Worm (Caenorhabditis elegans) whole organism, L4 larva: ENCODE measurements around the gene cblc-1.

Experiments
- F10B5.3 ChIP-seq: sonication (generic microtip); optimal IDR thresholded peaks from 2 replicates; lab custom pipeline; 2016; ENCODE audit warnings: mild to moderate bottlenecking, missing genetic modification characterization, missing compliant biosample characterization
- F49E8.2 ChIP-seq: sonication (generic microtip); optimal IDR thresholded peaks from 2 replicates; lab custom pipeline; 2016; ENCODE audit warnings: missing compliant biosample characterization, mild to moderate bottlenecking, missing genetic modification characterization, borderline replicate concordance
- R02D3.7 ChIP-seq: fragments of 150-350 bp; sonication (generic microtip); optimal IDR thresholded peaks from 3 replicates; lab custom pipeline; 2014; ENCODE audit warnings: missing biosample characterization, missing genetic modification characterization
- T26A8.4 ChIP-seq: fragments of 200-800 bp; sonication (Bioruptor generic); IDR thresholded peaks from 2 replicates; pipeline ENCODE4 v1.3.6; 2022; ENCODE audit warnings: missing genetic modification characterization, missing compliant biosample characterization
- Y105C5A.15 ChIP-seq: fragments of 200-800 bp; sonication (Bioruptor generic); IDR thresholded peaks from 2 replicates; pipeline ENCODE4 v1.3.6; 2022; ENCODE audit warnings: missing genetic modification characterization, missing compliant biosample characterization
- Y5F2A.4 ChIP-seq: fragments of 200-800 bp; sonication (Bioruptor generic); optimal IDR thresholded peaks from 2 replicates; lab custom pipeline; 2018; ENCODE audit warnings: mild to moderate bottlenecking, missing genetic modification characterization, missing compliant biosample characterization
- ZK337.2 ChIP-seq: fragments of 200-800 bp; sonication (Bioruptor generic); IDR thresholded peaks from 2 replicates; pipeline ENCODE4 v1.3.6; 2022; ENCODE audit warnings: missing genetic modification reagents, missing genetic modification characterization, missing compliant biosample characterization
- ama-1 ChIP-seq: fragments of 150-350 bp; optimal IDR thresholded peaks from 2 replicates; lab custom pipeline; 2014; ENCODE audit warnings: inconsistent platforms, mixed read lengths
- attf-4 ChIP-seq: sonication (generic microtip); optimal IDR thresholded peaks from 3 replicates; lab custom pipeline; 2017; ENCODE audit warnings: missing biosample characterization, missing genetic modification characterization
- ceh-20 ChIP-seq: fragments of 200-800 bp; sonication (Bioruptor generic); IDR thresholded peaks from 2 replicates; pipeline ENCODE4 v1.3.6; 2022; ENCODE audit warnings: missing genetic modification reagents, missing genetic modification characterization, missing compliant biosample characterization
- ceh-28 ChIP-seq: fragments of 150-350 bp; optimal IDR thresholded peaks from 2 replicates; lab custom pipeline; 2014; ENCODE audit warnings: missing biosample characterization, missing genetic modification reagents, missing genetic modification characterization
- ceh-62 ChIP-seq: sonication (generic microtip); optimal IDR thresholded peaks from 2 replicates; lab custom pipeline; 2017; ENCODE audit warnings: missing biosample characterization, missing genetic modification characterization
- ceh-82 ChIP-seq: sonication (generic microtip); optimal IDR thresholded peaks from 2 replicates; lab custom pipeline; 2017; ENCODE audit warnings: missing biosample characterization, missing genetic modification characterization
- ces-1 ChIP-seq: fragments of 150-350 bp; sonication (generic microtip); optimal IDR thresholded peaks from 4 replicates; lab custom pipeline; 2014; ENCODE audit warnings: missing biosample characterization, missing genetic modification reagents, missing genetic modification characterization
- cey-2 ChIP-seq: sonication (generic microtip); optimal IDR thresholded peaks from 3 replicates; lab custom pipeline; 2017; ENCODE audit warnings: missing genetic modification characterization, mild to moderate bottlenecking, missing compliant biosample characterization, antibody characterized with exemption, borderline replicate concordance; ENCODE audit not compliant: insufficient read depth
- daf-16 ChIP-seq, 3 experiments: sonication (generic microtip); optimal IDR thresholded peaks; 2 replicates each; lab custom pipeline; 2016 to 2017; ENCODE audit warnings: missing genetic modification characterization in 3 of 3, missing genetic modification reagents in 3 of 3, mild to moderate bottlenecking in 2 of 3, missing compliant biosample characterization in 2 of 3, missing biosample characterization in 1 of 3, moderate library complexity in 1 of 3
- daf-19 ChIP-seq: fragments of 200-800 bp; sonication (Bioruptor generic); conservative IDR thresholded peaks from 2 replicates; pipeline ENCODE4 v1.3.6; 2022; ENCODE audit warnings: missing genetic modification characterization, missing compliant biosample characterization
- daf-8 ChIP-seq: fragments of 200-800 bp; sonication (Bioruptor generic); IDR thresholded peaks from 2 replicates; pipeline ENCODE4 v1.3.6; 2022; ENCODE audit warnings: missing genetic modification characterization, missing compliant biosample characterization
- dmd-9 ChIP-seq: fragments of 200-800 bp; sonication (Bioruptor generic); IDR thresholded peaks from 2 replicates; pipeline ENCODE4 v1.3.6; 2022; ENCODE audit warnings: missing genetic modification reagents, missing genetic modification characterization, missing compliant biosample characterization
- duxl-1 ChIP-seq: sonication (generic microtip); optimal IDR thresholded peaks from 2 replicates; lab custom pipeline; 2016; ENCODE audit warnings: mild to moderate bottlenecking, missing genetic modification characterization, moderate library complexity, missing compliant biosample characterization; ENCODE audit not compliant: poor library complexity
- egl-43 ChIP-seq: fragments of 200-800 bp; sonication (Bioruptor generic); IDR thresholded peaks from 2 replicates; pipeline ENCODE4 v1.3.6; 2022; ENCODE audit warnings: missing genetic modification reagents, missing genetic modification characterization, missing compliant biosample characterization
- fkh-10 ChIP-seq: fragments of 150-350 bp; optimal IDR thresholded peaks from 2 replicates; lab custom pipeline; 2014; ENCODE audit warnings: missing biosample characterization, missing genetic modification reagents, missing genetic modification characterization
- fos-1 ChIP-seq: fragments of 150-350 bp; optimal IDR thresholded peaks from 2 replicates; lab custom pipeline; 2014; ENCODE audit warnings: missing biosample characterization, missing genetic modification characterization
- hmg-1.1 ChIP-seq: fragments of 200-800 bp; sonication (Bioruptor generic); IDR thresholded peaks from 2 replicates; pipeline ENCODE4 v1.3.6; 2022; ENCODE audit warnings: missing genetic modification reagents, missing genetic modification characterization, missing compliant biosample characterization
- jun-1 ChIP-seq: fragments of 150-350 bp; optimal IDR thresholded peaks from 2 replicates; lab custom pipeline; 2014; ENCODE audit warnings: missing biosample characterization, missing genetic modification reagents, missing genetic modification characterization
- lim-7 ChIP-seq: fragments of 200-800 bp; sonication (Bioruptor generic); IDR thresholded peaks from 2 replicates; pipeline ENCODE4 v1.3.6; 2022; ENCODE audit warnings: missing genetic modification characterization, missing compliant biosample characterization
- lin-13 ChIP-seq: fragments of 150-350 bp; optimal IDR thresholded peaks from 2 replicates; lab custom pipeline; 2014; ENCODE audit warnings: missing biosample characterization, missing genetic modification reagents, missing genetic modification characterization
- madf-9 ChIP-seq: fragments of 200-800 bp; sonication (Bioruptor generic); conservative IDR thresholded peaks from 2 replicates; pipeline ENCODE4 v1.3.6; 2022; ENCODE audit warnings: missing genetic modification reagents, missing genetic modification characterization, missing compliant biosample characterization
- mep-1 ChIP-seq: fragments of 150-350 bp; sonication (generic microtip); optimal IDR thresholded peaks from 3 replicates; lab custom pipeline; 2014; ENCODE audit warnings: missing biosample characterization, missing genetic modification characterization
- mes-2 ChIP-seq: sonication (generic microtip); optimal IDR thresholded peaks from 2 replicates; lab custom pipeline; 2016; ENCODE audit warnings: missing genotype, mild to moderate bottlenecking, missing genetic modification characterization, missing compliant biosample characterization; ENCODE audit not compliant: poor library complexity, severe bottlenecking
- mxl-2 ChIP-seq: fragments of 200-800 bp; sonication (Bioruptor generic); conservative IDR thresholded peaks from 2 replicates; pipeline ENCODE4 v1.3.6; 2022; ENCODE audit warnings: missing genetic modification reagents, missing genetic modification characterization, missing compliant biosample characterization
- mxl-3 ChIP-seq: fragments of 200-800 bp; sonication (Bioruptor generic); optimal IDR thresholded peaks from 2 replicates; lab custom pipeline; 2018; ENCODE audit warnings: mild to moderate bottlenecking, missing genetic modification characterization, missing compliant biosample characterization
- nhr-10 ChIP-seq: fragments of 150-350 bp; optimal IDR thresholded peaks from 2 replicates; lab custom pipeline; 2014; ENCODE audit warnings: missing biosample characterization, missing genetic modification characterization
- nhr-237 ChIP-seq: sonication (generic microtip); optimal IDR thresholded peaks from 2 replicates; lab custom pipeline; 2017; ENCODE audit warnings: missing biosample characterization, missing genetic modification characterization
- nhr-28 ChIP-seq: fragments of 150-350 bp; optimal IDR thresholded peaks from 2 replicates; lab custom pipeline; 2014; ENCODE audit warnings: missing biosample characterization, missing genetic modification characterization
- nhr-41 ChIP-seq: fragments of 200-800 bp; sonication (Bioruptor generic); IDR thresholded peaks from 2 replicates; pipeline ENCODE4 v1.3.6; 2022; ENCODE audit warnings: missing genetic modification reagents, missing genetic modification characterization, missing compliant biosample characterization
- nhr-42 ChIP-seq: fragments of 200-800 bp; sonication (Bioruptor generic); IDR thresholded peaks from 2 replicates; pipeline ENCODE4 v1.3.6; 2022; ENCODE audit warnings: missing genetic modification characterization, missing compliant biosample characterization
- nhr-48 ChIP-seq: sonication (generic microtip); optimal IDR thresholded peaks from 2 replicates; lab custom pipeline; 2016; ENCODE audit warnings: mild to moderate bottlenecking, missing genetic modification characterization, missing compliant biosample characterization
- nhr-6 ChIP-seq: fragments of 150-350 bp; optimal IDR thresholded peaks from 2 replicates; lab custom pipeline; 2014; ENCODE audit warnings: missing biosample characterization, missing genetic modification characterization
- pha-4 ChIP-seq, 2 experiments: fragments of 150-350 bp in 1 of 2; fragments of 200-800 bp in 1 of 2; sonication (Bioruptor generic) in 1 of 2; IDR thresholded peaks in 1 of 2; optimal IDR thresholded peaks in 1 of 2; 2 replicates each; pipeline versions ENCODE4 v1.3.6 to Lab custom; 2014 to 2022; ENCODE audit warnings: missing genetic modification characterization in 2 of 2, missing genetic modification reagents in 2 of 2, missing biosample characterization in 1 of 2, missing compliant biosample characterization in 1 of 2
- php-3 ChIP-seq: fragments of 200-800 bp; sonication (Bioruptor generic); IDR thresholded peaks from 2 replicates; pipeline ENCODE4 v1.3.6; 2022; ENCODE audit warnings: missing genetic modification reagents, missing genetic modification characterization, missing compliant biosample characterization
- sdz-12 ChIP-seq: fragments of 200-800 bp; sonication (Bioruptor generic); optimal IDR thresholded peaks from 2 replicates; lab custom pipeline; 2018; ENCODE audit warnings: mild to moderate bottlenecking, missing genetic modification characterization, missing compliant biosample characterization
- skn-1 ChIP-seq: fragments of 150-350 bp; optimal IDR thresholded peaks from 2 replicates; lab custom pipeline; 2014; ENCODE audit warnings: missing biosample characterization, missing genetic modification characterization
- snpc-1.2 ChIP-seq: fragments of 200-800 bp; sonication (Bioruptor generic); IDR thresholded peaks from 2 replicates; pipeline ENCODE4 v1.3.6; 2022; ENCODE audit warnings: missing genetic modification reagents, missing genetic modification characterization, missing compliant biosample characterization
- snpc-4 ChIP-seq: fragments of 150-350 bp; optimal IDR thresholded peaks from 2 replicates; lab custom pipeline; 2014; ENCODE audit warnings: missing biosample characterization, missing genetic modification characterization
- tra-1 ChIP-seq: fragments of 200-800 bp; sonication (Bioruptor generic); IDR thresholded peaks from 2 replicates; pipeline ENCODE4 v1.3.6; 2022; ENCODE audit warnings: missing genetic modification reagents, missing genetic modification characterization, missing compliant biosample characterization
- unc-62 ChIP-seq, 3 experiments: fragments of 150-350 bp in 1 of 3; sonication (generic microtip); optimal IDR thresholded peaks in 2 of 3; peaks in 1 of 3; 1 replicate in 1 of 3; 2 replicates in 2 of 3; lab custom pipeline; 2014 to 2017; ENCODE audit warnings: missing biosample characterization in 3 of 3, missing genetic modification characterization in 3 of 3, missing genetic modification reagents in 3 of 3, missing genotype in 1 of 3
- zip-11 ChIP-seq: fragments of 200-800 bp; sonication (Bioruptor generic); IDR thresholded peaks from 2 replicates; pipeline ENCODE4 v1.3.6; 2022; ENCODE audit warnings: missing genetic modification characterization, missing compliant biosample characterization
- zip-2 ChIP-seq: fragments of 150-350 bp; optimal IDR thresholded peaks from 2 replicates; lab custom pipeline; 2014; ENCODE audit warnings: missing biosample characterization, missing genetic modification characterization
- ztf-7 ChIP-seq: fragments of 150-350 bp; optimal IDR thresholded peaks from 2 replicates; lab custom pipeline; 2014; ENCODE audit warnings: missing biosample characterization, missing genetic modification characterization

Gene cblc-1

DNA sequence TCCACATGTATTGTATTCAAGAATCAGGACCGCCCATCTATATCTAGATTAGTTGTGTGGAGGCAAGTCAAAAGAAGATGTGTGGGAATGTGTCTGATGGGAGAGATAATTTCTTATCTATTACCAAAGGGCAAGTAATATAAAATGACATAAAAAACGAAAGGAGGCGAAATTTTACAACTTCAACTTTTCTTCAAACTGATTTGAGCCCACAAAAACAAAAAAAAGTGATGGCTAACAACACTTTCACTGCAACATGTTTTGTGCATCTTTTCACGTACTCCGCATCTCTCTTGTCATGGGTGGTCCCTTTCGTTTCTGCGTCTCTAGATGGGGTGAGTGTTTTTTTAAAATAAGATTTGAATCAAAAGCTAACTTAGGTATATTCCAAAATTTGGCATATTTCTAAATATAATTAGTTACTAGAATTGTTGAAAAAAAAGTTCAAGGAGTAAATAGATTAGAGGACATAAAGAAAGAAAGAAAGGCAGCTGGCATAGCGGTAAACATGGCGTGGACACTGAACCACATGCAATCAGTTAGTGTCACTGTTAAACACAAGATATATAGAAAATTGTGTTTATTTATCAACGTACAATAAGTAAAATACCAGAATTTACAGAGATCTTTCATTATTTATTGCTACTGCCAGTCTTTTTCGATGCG, 724 bp upstream of the cblc-1 start, which contains the start of gene ZK546.19 (continued):
- no peak for TF ChIP-seq cey-2 (tag; lab: Kevin White, UChicago)
- no peak for TF ChIP-seq nhr-42 (GFP tag; lab: Robert Waterston, UW)
- no peak for TF ChIP-seq attf-4
- TF ChIP-seq T26A8.4 (GFP tag; lab: Robert Waterston, UW), result no peak
- no peak for TF ChIP-seq tra-1
- TF ChIP-seq mxl-3 (GFP tag; lab: Kevin White, UChicago), result no peak
- no peak for TF ChIP-seq ztf-7
- TF ChIP-seq Y5F2A.4 (GFP tag; lab: Kevin White, UChicago), result no peak
- TF ChIP-seq snpc-1.2 (GFP tag; lab: Robert Waterston, UW), result no peak
- TF ChIP-seq daf-8 (GFP tag; lab: Robert Waterston, UW), result no peak
- TF ChIP-seq dmd-9 (GFP tag; lab: Robert Waterston, UW), result no peak
- TF ChIP-seq R02D3.7 (tag; lab: Kevin White, UChicago), result no peak
- TF ChIP-seq nhr-41 (GFP tag; lab: Robert Waterston, UW), result no peak
- no peak for TF ChIP-seq nhr-6 (tag; lab: Kevin White, UChicago)
- TF ChIP-seq ceh-62 (tag; lab: Kevin White, UChicago), result no peak
- TF ChIP-seq jun-1 (tag; lab: Kevin White, UChicago), result no peak
- no peak for TF ChIP-seq hmg-1.1 (GFP tag; lab: Robert Waterston, UW)
- no peak for TF ChIP-seq mxl-2 (GFP tag; lab: Robert Waterston, UW)
- TF ChIP-seq ces-1 (GFP tag; lab: Kevin White, UChicago), result no peak
- no peak for TF ChIP-seq duxl-1 (tag; lab: Kevin White, UChicago)
- peak; percentile 5 for TF ChIP-seq nhr-10 (tag; lab: Kevin White, UChicago)
- no peak for TF ChIP-seq Y105C5A.15 (GFP tag; lab: Robert Waterston, UW)
- no peak for TF ChIP-seq nhr-237 (tag; lab: Kevin White, UChicago)
- no peak for TF ChIP-seq pha-4 (GFP tag; IDR thresholded peaks at IDR 0.05; lab: Robert Waterston, UW)
- no peak for TF ChIP-seq pha-4 (tag; optimal IDR thresholded peaks at IDR 0.05; lab: Kevin White, UChicago)
- no peak for TF ChIP-seq ceh-82 (tag; lab: Kevin White, UChicago)
- TF ChIP-seq zip-11, result no peak
- TF ChIP-seq ZK337.2 (GFP tag; lab: Robert Waterston, UW), result no peak
- TF ChIP-seq ceh-28, result no peak
- TF ChIP-seq daf-16 (GFP tag; optimal IDR thresholded peaks at IDR 0.05; lab: Kevin White, UChicago), result peak in 1 of 2 experiments; percentile 39
- peak; percentile 70 for TF ChIP-seq daf-16 (tag; optimal IDR thresholded peaks at IDR 0.05; lab: Kevin White, UChicago)
- peak; percentile 27 for TF ChIP-seq ama-1 (lab: Kevin White, UChicago)
- TF ChIP-seq mes-2 (tag; lab: Kevin White, UChicago), result no peak
- no peak for TF ChIP-seq madf-9 (GFP tag; lab: Robert Waterston, UW)
- no peak for TF ChIP-seq fos-1 (tag; lab: Kevin White, UChicago)
- no peak for TF ChIP-seq egl-43 (GFP tag; lab: Robert Waterston, UW)
- TF ChIP-seq daf-19 (GFP tag; lab: Robert Waterston, UW), result no peak
- TF ChIP-seq ceh-20 (GFP tag; lab: Robert Waterston, UW), result 0 out of 2 replicates have a peak, but pooled peaks have one; percentile 39
- no peak for TF ChIP-seq fkh-10 (GFP tag; lab: Kevin White, UChicago)
- no peak for TF ChIP-seq lin-13 (GFP tag; lab: Kevin White, UChicago)
- TF ChIP-seq mep-1 (tag; lab: Kevin White, UChicago), result no peak
- TF ChIP-seq F10B5.3, result no peak
- TF ChIP-seq sdz-12, result no peak
- no peak for TF ChIP-seq snpc-4 (tag; lab: Kevin White, UChicago)
- peak; percentile 41 for TF ChIP-seq nhr-28 (tag; lab: Kevin White, UChicago)
- TF ChIP-seq php-3 (GFP tag; lab: Robert Waterston, UW), result peak; percentile 68
- TF ChIP-seq nhr-48 (tag; lab: Kevin White, UChicago), result no peak
- TF ChIP-seq zip-2 (tag; lab: Kevin White, UChicago), result no peak
- TF ChIP-seq F49E8.2 (tag; lab: Kevin White, UChicago), result no peak
- no peak for TF ChIP-seq unc-62 (GFP tag; optimal IDR thresholded peaks at IDR 0.05 in 1 of 2; lab: Kevin White, UChicago)
- TF ChIP-seq unc-62 (tag; optimal IDR thresholded peaks at IDR 0.05; lab: Kevin White, UChicago), result no peak
- no peak for TF ChIP-seq lim-7
- TF ChIP-seq skn-1, result no peak
